Worm (Caenorhabditis elegans): ENCODE data around the gene srz-103.

ce11 chrV:16693732-16694131, 14.6 kb upstream of the srz-103 start, which contains the start of gene srw-42:
- TF ChIP-seq lim-7 (GFP tag; IDR thresholded peaks at IDR 0.05) (no peak), aly-2 (tag; optimal IDR thresholded peaks at IDR 0.05) (no peak), lir-3 (tag; optimal IDR thresholded peaks at IDR 0.05) (no peak), egl-27 (tag; optimal IDR thresholded peaks at IDR 0.05) (no peak), zip-2 (tag; optimal IDR thresholded peaks at IDR 0.05) (no peak), nhr-237 (tag; optimal IDR thresholded peaks at IDR 0.05) (no peak)

Data from whole organism, L4 larva.